Worm (Caenorhabditis elegans) whole organism, L1 larva: Measurements from ENCODE around the gene cutl-2.
A peak's percentile ranks its signal among the peaks of the same experiment; 100 is the strongest.

Experiments
- C34B4.2 ChIP-seq: sonication (generic microtip); optimal IDR thresholded peaks from 2 replicates; lab custom pipeline; 2017; ENCODE audit warnings: mild to moderate bottlenecking, missing genetic modification characterization, missing compliant biosample characterization
- F16B12.6 ChIP-seq: fragments of 150-350 bp; optimal IDR thresholded peaks from 2 replicates; lab custom pipeline; 2014; ENCODE audit warnings: missing biosample characterization, missing genetic modification characterization
- aha-1 ChIP-seq: fragments of 150-350 bp; optimal IDR thresholded peaks from 2 replicates; lab custom pipeline; 2014; ENCODE audit warnings: missing biosample characterization, missing genetic modification characterization
- aly-2 ChIP-seq: fragments of 150-350 bp; optimal IDR thresholded peaks from 2 replicates; lab custom pipeline; 2014; ENCODE audit warnings: missing biosample characterization, missing genetic modification characterization
- ama-1 ChIP-seq: fragments of 150-350 bp; optimal IDR thresholded peaks from 2 replicates; lab custom pipeline; 2014
- blmp-1 ChIP-seq: fragments of 150-350 bp; optimal IDR thresholded peaks from 2 replicates; lab custom pipeline; 2014; ENCODE audit warnings: missing biosample characterization, missing genetic modification characterization
- ceh-8 ChIP-seq: fragments of 200-800 bp; sonication (Bioruptor generic); optimal IDR thresholded peaks from 2 replicates; lab custom pipeline; 2018; ENCODE audit warnings: mild to moderate bottlenecking, missing genetic modification characterization, moderate library complexity, missing compliant biosample characterization
- ceh-82 ChIP-seq, 3 experiments: fragments of 150-350 bp in 1 of 3; sonication (generic microtip) in 2 of 3; optimal IDR thresholded peaks; 2 replicates each; lab custom pipeline; 2014 to 2017; ENCODE audit warnings: missing biosample characterization in 3 of 3, missing genetic modification characterization in 3 of 3
- ceh-88 ChIP-seq: fragments of 200-800 bp; sonication (Bioruptor generic); IDR thresholded peaks from 2 replicates; pipeline ENCODE4 v1.3.6; 2022; ENCODE audit warnings: missing genetic modification characterization, missing compliant biosample characterization
- ceh-90 ChIP-seq: sonication (generic microtip); optimal IDR thresholded peaks from 2 replicates; lab custom pipeline; 2016; ENCODE audit warnings: missing genetic modification characterization, missing compliant biosample characterization
- dsc-1 ChIP-seq: sonication (generic microtip); optimal IDR thresholded peaks from 2 replicates; lab custom pipeline; 2016; ENCODE audit warnings: mild to moderate bottlenecking, missing genetic modification characterization, missing compliant biosample characterization
- efl-1 ChIP-seq, 4 experiments: fragments of 150-350 bp; optimal IDR thresholded peaks in 3 of 4; peaks in 1 of 4; 1 replicate in 1 of 4; 2 replicates in 3 of 4; lab custom pipeline; 2014; ENCODE audit warnings: missing biosample characterization in 2 of 4, missing genetic modification characterization in 2 of 4, missing genetic modification reagents in 2 of 4
- egl-13 ChIP-seq: sonication (generic microtip); optimal IDR thresholded peaks from 2 replicates; lab custom pipeline; 2016; ENCODE audit warnings: missing genotype, missing genetic modification reagents, missing genetic modification characterization, missing compliant biosample characterization
- egl-27 ChIP-seq, 2 experiments: fragments of 150-350 bp in 1 of 2; sonication (generic microtip); optimal IDR thresholded peaks; 3 replicates each; lab custom pipeline; 2017 to 2018; ENCODE audit warnings: missing biosample characterization in 2 of 2, missing genetic modification characterization in 2 of 2, missing genetic modification reagents in 2 of 2
- elt-3 ChIP-seq, 6 experiments: fragments of 150-350 bp in 1 of 6; sonication (generic microtip); optimal IDR thresholded peaks; 2 replicates each; lab custom pipeline; 2017 to 2018; ENCODE audit warnings: missing biosample characterization in 6 of 6, missing genetic modification characterization in 6 of 6, inconsistent platforms in 1 of 6
- fkh-10 ChIP-seq: sonication (generic microtip); optimal IDR thresholded peaks from 2 replicates; lab custom pipeline; 2017; ENCODE audit warnings: missing biosample characterization, missing genetic modification reagents, missing genetic modification characterization
- fkh-4 ChIP-seq: sonication (generic microtip); optimal IDR thresholded peaks from 2 replicates; lab custom pipeline; 2016; ENCODE audit warnings: missing compliant biosample characterization, missing genetic modification characterization, borderline replicate concordance
- grh-1 ChIP-seq: fragments of 200-800 bp; sonication (Bioruptor generic); IDR thresholded peaks from 2 replicates; pipeline ENCODE4 v1.3.6; 2022; ENCODE audit warnings: missing genetic modification reagents, missing genetic modification characterization, missing compliant biosample characterization
- hpl-2 ChIP-seq: fragments of 150-350 bp; optimal IDR thresholded peaks from 2 replicates; lab custom pipeline; 2014; ENCODE audit warnings: missing biosample characterization, missing genetic modification reagents, missing genetic modification characterization
- irx-1 ChIP-seq: sonication (generic microtip); optimal IDR thresholded peaks from 2 replicates; lab custom pipeline; 2016; ENCODE audit warnings: missing genetic modification characterization, missing compliant biosample characterization
- isw-1 ChIP-seq: fragments of 200-800 bp; sonication (Bioruptor generic); IDR thresholded peaks from 2 replicates; pipeline ENCODE4 v1.3.6; 2022; ENCODE audit warnings: missing genetic modification characterization, missing compliant biosample characterization
- lin-14 ChIP-seq: fragments of 200-800 bp; sonication (Bioruptor generic); optimal IDR thresholded peaks from 2 replicates; lab custom pipeline; 2018; ENCODE audit warnings: mild to moderate bottlenecking, missing genetic modification characterization, moderate library complexity, missing compliant biosample characterization
- lin-15B ChIP-seq: fragments of 150-350 bp; sonication (generic microtip); optimal IDR thresholded peaks from 3 replicates; lab custom pipeline; 2014; ENCODE audit warnings: missing biosample characterization, missing genetic modification characterization
- lin-35 ChIP-seq, 2 experiments: fragments of 150-350 bp; optimal IDR thresholded peaks; 2 replicates each; lab custom pipeline; 2014; ENCODE audit warnings: missing biosample characterization in 2 of 2, missing genetic modification characterization in 2 of 2, missing genetic modification reagents in 2 of 2
- lir-3 ChIP-seq: sonication (generic microtip); optimal IDR thresholded peaks from 2 replicates; lab custom pipeline; 2016; ENCODE audit warnings: mild to moderate bottlenecking, missing genetic modification characterization, moderate library complexity, missing compliant biosample characterization; ENCODE audit not compliant: poor library complexity
- lsy-2 ChIP-seq, 2 experiments: fragments of 150-350 bp; optimal IDR thresholded peaks; 2 replicates each; lab custom pipeline; 2014; ENCODE audit warnings: missing biosample characterization in 2 of 2, missing genetic modification characterization in 2 of 2
- mab-9 ChIP-seq: fragments of 200-800 bp; sonication (Bioruptor generic); IDR thresholded peaks from 2 replicates; pipeline ENCODE4 v1.3.6; 2022; ENCODE audit warnings: missing genetic modification reagents, missing genetic modification characterization, missing compliant biosample characterization
- nhr-47 ChIP-seq: sonication (generic microtip); optimal IDR thresholded peaks from 2 replicates; lab custom pipeline; 2016; ENCODE audit warnings: mild to moderate bottlenecking, missing genetic modification characterization, moderate library complexity, missing compliant biosample characterization
- nhr-71 ChIP-seq: sonication (generic microtip); optimal IDR thresholded peaks from 2 replicates; lab custom pipeline; 2016; ENCODE audit warnings: mild to moderate bottlenecking, missing genetic modification characterization, moderate library complexity, missing compliant biosample characterization
- nhr-84 ChIP-seq: sonication (generic microtip); optimal IDR thresholded peaks from 2 replicates; lab custom pipeline; 2017; ENCODE audit warnings: missing biosample characterization, missing genetic modification characterization
- nhr-85 ChIP-seq: sonication (generic microtip); peaks from one replicate; lab custom pipeline; 2016; ENCODE audit warnings: missing genetic modification characterization, inconsistent platforms, missing compliant biosample characterization
- rnt-1 ChIP-seq: sonication (generic microtip); optimal IDR thresholded peaks from 2 replicates; lab custom pipeline; 2016; ENCODE audit warnings: mild to moderate bottlenecking, missing genetic modification characterization, moderate library complexity, missing compliant biosample characterization
- skn-1 ChIP-seq: fragments of 150-350 bp; optimal IDR thresholded peaks from 2 replicates; lab custom pipeline; 2014; ENCODE audit warnings: missing biosample characterization, missing genetic modification characterization
- snpc-4 ChIP-seq: fragments of 150-350 bp; optimal IDR thresholded peaks from 2 replicates; lab custom pipeline; 2014; ENCODE audit warnings: missing biosample characterization, missing genetic modification characterization
- sptf-1 ChIP-seq: fragments of 150-350 bp; optimal IDR thresholded peaks from 2 replicates; lab custom pipeline; 2014; ENCODE audit warnings: missing biosample characterization, missing genetic modification characterization
- sup-37 ChIP-seq: fragments of 200-800 bp; sonication (Bioruptor generic); optimal IDR thresholded peaks from 2 replicates; lab custom pipeline; 2018; ENCODE audit warnings: mild to moderate bottlenecking, missing genetic modification characterization, missing compliant biosample characterization
- swsn-7 ChIP-seq: sonication (generic microtip); optimal IDR thresholded peaks from 2 replicates; lab custom pipeline; 2016; ENCODE audit warnings: missing genetic modification characterization, missing compliant biosample characterization
- tbx-2 ChIP-seq: sonication (generic microtip); optimal IDR thresholded peaks from 2 replicates; lab custom pipeline; 2016; ENCODE audit warnings: missing genetic modification characterization, missing compliant biosample characterization
- tlp-1 ChIP-seq: fragments of 150-350 bp; optimal IDR thresholded peaks from 2 replicates; lab custom pipeline; 2014; ENCODE audit warnings: missing biosample characterization, missing genetic modification characterization
- unc-30 ChIP-seq: sonication (generic microtip); optimal IDR thresholded peaks from 2 replicates; lab custom pipeline; 2017; ENCODE audit warnings: missing biosample characterization, missing genetic modification characterization
- unc-62 ChIP-seq: fragments of 150-350 bp; optimal IDR thresholded peaks from 2 replicates; lab custom pipeline; 2014; ENCODE audit warnings: missing biosample characterization, missing genetic modification reagents, missing genetic modification characterization
- unc-86 ChIP-seq: sonication (generic microtip); optimal IDR thresholded peaks from 2 replicates; lab custom pipeline; 2016; ENCODE audit warnings: missing genetic modification characterization, missing compliant biosample characterization
- vab-15 ChIP-seq: sonication (generic microtip); optimal IDR thresholded peaks from 2 replicates; lab custom pipeline; 2017; ENCODE audit warnings: missing genotype, mild to moderate bottlenecking, missing genetic modification characterization, missing compliant biosample characterization
- zip-4 ChIP-seq: fragments of 200-800 bp; sonication (Bioruptor generic); optimal IDR thresholded peaks from 2 replicates; lab custom pipeline; 2018; ENCODE audit warnings: mild to moderate bottlenecking, missing genetic modification characterization, moderate library complexity, missing compliant biosample characterization

Gene cutl-2

ce11 chrII:9703601-9704000, 20.9 kb downstream of the cutl-2 start, which contains the start of gene mop-25.2:
TSS of gene mop-25.2 (minus strand) at chrII:9703701.
- no peak for TF ChIP-seq efl-1 (optimal IDR thresholded peaks at IDR 0.05; lab: Kevin White, UChicago)
- peak in 1 of 2 experiments; percentile 79 for TF ChIP-seq efl-1 (GFP tag; optimal IDR thresholded peaks at IDR 0.05 in 1 of 2; lab: Kevin White, UChicago)
- no peak for TF ChIP-seq ceh-90 (tag; lab: Kevin White, UChicago)

ce11 chrII:9700363-9700762, 24.1 kb downstream of the cutl-2 start, which contains the start of the genes Y53C12A.8 and Y53C12A.7:
TSS of gene Y53C12A.8 (minus strand) at chrII:9700463.
TSS of gene Y53C12A.7 (plus strand) at chrII:9700543.
- TF ChIP-seq aly-2 (tag; lab: Kevin White, UChicago) (no peak), blmp-1 (tag; lab: Kevin White, UChicago) (no peak), nhr-71 (no peak), aha-1 (no peak), unc-86 (tag; lab: Kevin White, UChicago) (no peak), dsc-1 (tag; lab: Kevin White, UChicago) (no peak), isw-1 (no peak)

ce11 chrII:9695942-9696341, 28.5 kb downstream of the cutl-2 start:
- peak; percentile 43 for TF ChIP-seq fkh-10 (GFP tag; lab: Kevin White, UChicago)
- no peak for TF ChIP-seq aha-1
- TF ChIP-seq C34B4.2, result no peak
- TF ChIP-seq lin-14 (GFP tag; lab: Kevin White, UChicago), result peak; percentile 46
- TF ChIP-seq elt-3 (tag; optimal IDR thresholded peaks at IDR 0.05; lab: Kevin White, UChicago), result no peak
- TF ChIP-seq, all 84 proteins: peak for 2

- TF ChIP-seq ceh-88 (GFP tag; lab: Robert Waterston, UW) (no peak), sup-37 (GFP tag; lab: Kevin White, UChicago) (no peak), ama-1 (lab: Kevin White, UChicago) (no peak), egl-27 (tag; optimal IDR thresholded peaks at IDR 0.05; lab: Kevin White, UChicago) (no peak)
These were observed 32.6 kb downstream of the cutl-2 start, which contains the start of gene nlp-11 for ce11 chrII:9691839-9692238. TSS of gene nlp-11 (minus strand) at chrII:9691939.

- TF ChIP-seq nhr-47 (peak; percentile 24), unc-30 (tag; lab: Kevin White, UChicago) (no peak), lin-35 (GFP tag; optimal IDR thresholded peaks at IDR 0.05; lab: Kevin White, UChicago) (no peak), sup-37 (GFP tag; lab: Kevin White, UChicago) (no peak), elt-3 (tag; optimal IDR thresholded peaks at IDR 0.05; lab: Kevin White, UChicago) (no peak), lin-15B (tag; lab: Kevin White, UChicago) (no peak), unc-62 (GFP tag; lab: Kevin White, UChicago) (no peak), ceh-88 (GFP tag; lab: Robert Waterston, UW) (no peak), lir-3 (tag; lab: Kevin White, UChicago) (no peak), nhr-85 (tag; lab: Kevin White, UChicago) (no peak), unc-86 (tag; lab: Kevin White, UChicago) (peak; percentile 39), mab-9 (no peak), tlp-1 (no peak), fkh-4 (tag; lab: Kevin White, UChicago) (no peak), F16B12.6 (tag; lab: Kevin White, UChicago) (no peak), nhr-84 (tag; lab: Kevin White, UChicago) (no peak), sptf-1 (tag; lab: Kevin White, UChicago) (no peak), lsy-2 (tag; optimal IDR thresholded peaks at IDR 0.05; lab: Kevin White, UChicago) (peak in 1 of 2 experiments; percentile 30), grh-1 (GFP tag; lab: Robert Waterston, UW) (no peak), skn-1 (no peak), snpc-4 (tag; lab: Kevin White, UChicago) (no peak), hpl-2 (GFP tag; lab: Kevin White, UChicago) (no peak), zip-4 (no peak), lin-14 (GFP tag; lab: Kevin White, UChicago) (peak; percentile 79), irx-1 (tag; lab: Kevin White, UChicago) (peak; percentile 9), rnt-1 (tag; lab: Kevin White, UChicago) (no peak), vab-15 (no peak), egl-13 (tag; lab: Kevin White, UChicago) (peak; percentile 7), tbx-2 (tag; lab: Kevin White, UChicago) (no peak), ceh-82 (tag; optimal IDR thresholded peaks at IDR 0.05; lab: Kevin White, UChicago) (no peak), swsn-7 (no peak), ceh-8 (peak; percentile 96)
These were observed 34.3 kb downstream of the cutl-2 start for ce11 chrII:9690067-9690632.
